Worm (Caenorhabditis elegans): ENCODE data around the gene nspc-9.

- TF ChIP-seq tab-1 (GFP tag; IDR thresholded peaks at IDR 0.05) (no peak), flt-1 (GFP tag; IDR thresholded peaks at IDR 0.05) (no peak)
These were observed 35.1 kb upstream of the nspc-9 start, which contains the start of gene glb-13 for ce11 chrX:12378293-12378692.

Measured in whole organism, midembryonic.